Worm (Caenorhabditis elegans) whole organism, early embryonic: Measurements from ENCODE around the gene tni-3.

Experiments
- B0310.2 ChIP-seq: sonication (generic microtip); optimal IDR thresholded peaks from 2 replicates; lab custom pipeline; 2016; ENCODE audit warnings: mild to moderate bottlenecking, missing genetic modification characterization, missing compliant biosample characterization
- F13C5.2 ChIP-seq: sonication (generic microtip); optimal IDR thresholded peaks from 2 replicates; lab custom pipeline; 2017; ENCODE audit warnings: mild to moderate bottlenecking, missing genetic modification characterization, inconsistent platforms, missing compliant biosample characterization
- aly-1 ChIP-seq: sonication (generic microtip); optimal IDR thresholded peaks from 2 replicates; lab custom pipeline; 2016; ENCODE audit warnings: missing genetic modification characterization, missing compliant biosample characterization
- ama-1 ChIP-seq: fragments of 150-350 bp; optimal IDR thresholded peaks from 2 replicates; lab custom pipeline; 2014
- ceh-13 ChIP-seq: fragments of 200-800 bp; sonication (Bioruptor generic); optimal IDR thresholded peaks from 2 replicates; lab custom pipeline; 2018; ENCODE audit warnings: mild to moderate bottlenecking, missing genetic modification characterization, missing compliant biosample characterization
- ceh-36 ChIP-seq: sonication (generic microtip); optimal IDR thresholded peaks from 2 replicates; lab custom pipeline; 2016; ENCODE audit warnings: missing genetic modification characterization, inconsistent platforms, missing compliant biosample characterization
- ets-7 ChIP-seq: sonication (generic microtip); optimal IDR thresholded peaks from 2 replicates; lab custom pipeline; 2016; ENCODE audit warnings: missing genotype, missing genetic modification characterization, missing compliant biosample characterization
- flt-1 ChIP-seq: fragments of 200-800 bp; sonication (Bioruptor generic); IDR thresholded peaks from 2 replicates; pipeline ENCODE4 v1.3.6; 2022; ENCODE audit warnings: missing genetic modification characterization, missing compliant biosample characterization
- hmbx-1 ChIP-seq: sonication (generic microtip); optimal IDR thresholded peaks from 2 replicates; lab custom pipeline; 2016; ENCODE audit warnings: mild to moderate bottlenecking, missing genetic modification characterization, missing compliant biosample characterization
- hmg-4 ChIP-seq: fragments of 200-800 bp; sonication (Bioruptor generic); optimal IDR thresholded peaks from 2 replicates; lab custom pipeline; 2018; ENCODE audit warnings: mild to moderate bottlenecking, missing genetic modification characterization, missing compliant biosample characterization
- hnd-1 ChIP-seq: sonication (generic microtip); optimal IDR thresholded peaks from 2 replicates; lab custom pipeline; 2016; ENCODE audit warnings: missing genetic modification characterization, missing compliant biosample characterization
- pes-1 ChIP-seq: fragments of 200-800 bp; sonication (Bioruptor generic); IDR thresholded peaks from 2 replicates; pipeline ENCODE4 v1.3.6; 2022; ENCODE audit warnings: missing genetic modification reagents, missing genetic modification characterization, missing compliant biosample characterization
- scrt-1 ChIP-seq: fragments of 200-800 bp; sonication (Bioruptor generic); IDR thresholded peaks from 2 replicates; pipeline ENCODE4 v1.3.6; 2022; ENCODE audit warnings: missing genetic modification characterization, missing compliant biosample characterization
- sea-1 ChIP-seq: fragments of 200-800 bp; sonication (Bioruptor generic); conservative IDR thresholded peaks from 2 replicates; pipeline ENCODE4 v1.3.6; 2022; ENCODE audit warnings: missing genetic modification characterization, missing compliant biosample characterization
- tbx-11 ChIP-seq: fragments of 200-800 bp; sonication (Bioruptor generic); IDR thresholded peaks from 2 replicates; pipeline ENCODE4 v1.3.6; 2022; ENCODE audit warnings: missing genetic modification characterization, missing compliant biosample characterization
- tbx-37 ChIP-seq: fragments of 200-800 bp; sonication (Bioruptor generic); conservative IDR thresholded peaks from 2 replicates; pipeline ENCODE4 v1.3.6; 2022; ENCODE audit warnings: missing genetic modification reagents, missing genetic modification characterization, missing compliant biosample characterization
- tra-4 ChIP-seq: sonication (generic microtip); optimal IDR thresholded peaks from 2 replicates; lab custom pipeline; 2017; ENCODE audit warnings: missing genetic modification characterization, missing compliant biosample characterization

Gene tni-3

DNA sequence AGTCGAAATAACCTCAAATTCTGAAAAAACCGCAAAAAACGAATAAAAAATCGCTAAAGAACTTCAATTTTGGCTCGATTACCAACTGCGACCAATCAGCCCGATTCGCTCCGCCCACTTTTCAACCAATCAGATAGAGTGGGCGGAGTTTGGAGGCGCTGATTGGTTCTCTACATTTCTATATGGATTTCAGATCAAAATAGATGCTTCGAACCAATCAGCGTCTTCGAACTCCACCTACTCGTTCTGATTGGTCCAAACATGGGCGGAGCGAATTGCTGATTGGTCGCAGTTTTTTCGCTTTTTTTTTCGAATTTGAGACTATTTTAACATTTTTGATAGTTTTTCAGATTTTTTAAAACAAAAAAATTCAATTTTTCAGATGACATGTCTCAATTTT is 26.8 kb downstream of the tni-3 start:
- TF ChIP-seq tra-4 (tag; lab: Kevin White, UChicago) (no peak), aly-1 (tag; lab: Kevin White, UChicago) (no peak), hnd-1 (no peak), ceh-36 (tag; lab: Kevin White, UChicago) (no peak), tbx-11 (GFP tag; lab: Robert Waterston, UW) (no peak), tbx-37 (GFP tag; lab: Robert Waterston, UW) (no peak), ama-1 (lab: Kevin White, UChicago) (no peak)

DNA sequence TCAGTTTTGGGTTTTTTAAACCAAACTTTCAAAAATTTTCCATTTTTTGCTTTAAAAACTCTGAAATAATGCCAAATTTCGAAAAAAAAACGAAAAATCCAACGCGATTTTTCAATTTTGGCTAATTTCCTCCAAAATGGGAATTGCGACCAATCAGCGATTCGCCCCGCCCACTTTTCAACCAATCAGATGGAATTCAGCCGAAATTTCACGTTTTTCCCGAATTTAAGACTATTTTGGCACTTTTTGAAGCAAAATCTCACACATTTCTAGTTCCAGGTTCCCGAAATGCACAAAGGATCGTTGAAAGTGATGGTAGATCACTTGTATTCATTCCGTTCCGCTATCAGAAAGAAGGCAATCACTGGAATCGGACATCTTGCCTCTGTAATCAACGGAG is 30.1 kb downstream of the tni-3 start:
- no peak for TF ChIP-seq aly-1 (tag; lab: Kevin White, UChicago)
- no peak for TF ChIP-seq F13C5.2 (tag; lab: Kevin White, UChicago)
- no peak for TF ChIP-seq B0310.2
- TF ChIP-seq ceh-13 (GFP tag; lab: Kevin White, UChicago), result no peak
- TF ChIP-seq ama-1 (lab: Kevin White, UChicago), result no peak

DNA sequence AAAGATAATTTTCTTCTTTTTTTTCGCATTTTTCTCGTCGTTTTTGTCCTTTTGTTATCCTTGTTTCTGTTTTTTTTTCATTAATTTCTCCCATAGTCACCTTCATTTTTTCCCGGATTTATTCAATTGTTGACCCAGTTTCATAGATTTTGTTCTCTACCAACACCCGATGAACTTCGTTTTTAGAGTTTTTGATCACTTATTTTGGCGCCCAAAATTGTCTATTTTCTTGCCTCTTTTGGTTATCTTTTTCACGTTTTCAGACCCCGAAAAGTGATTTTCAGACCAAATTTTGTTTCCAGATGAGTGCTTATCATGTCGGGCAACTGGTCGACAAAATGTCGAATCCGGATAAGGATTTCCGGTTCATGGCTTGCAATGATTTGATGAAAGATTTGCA is 32.4 kb downstream of the tni-3 start, which contains the start of gene cand-1:
cand-1 (plus strand) TSS at position 301 of the 400 bp plus-strand sequence.
- TF ChIP-seq F13C5.2 (tag; lab: Kevin White, UChicago), result no peak
- TF ChIP-seq ceh-13 (GFP tag; lab: Kevin White, UChicago), result no peak
- no peak for TF ChIP-seq sea-1 (GFP tag; lab: Robert Waterston, UW)
- no peak for TF ChIP-seq ceh-36 (tag; lab: Kevin White, UChicago)
- no peak for TF ChIP-seq hnd-1
- no peak for TF ChIP-seq tra-4 (tag; lab: Kevin White, UChicago)
- TF ChIP-seq scrt-1 (GFP tag; lab: Robert Waterston, UW), result no peak
- TF ChIP-seq hmg-4 (GFP tag; lab: Kevin White, UChicago), result no peak
- TF ChIP-seq tbx-37 (GFP tag; lab: Robert Waterston, UW), result no peak

- no peak for TF ChIP-seq F13C5.2 (tag; lab: Kevin White, UChicago)
- no peak for TF ChIP-seq hmbx-1 (tag; lab: Kevin White, UChicago)
- TF ChIP-seq scrt-1 (GFP tag; lab: Robert Waterston, UW), result no peak
- TF ChIP-seq hnd-1, result no peak
- no peak for TF ChIP-seq ceh-36 (tag; lab: Kevin White, UChicago)
- no peak for TF ChIP-seq pes-1
- no peak for TF ChIP-seq sea-1 (GFP tag; lab: Robert Waterston, UW)
- no peak for TF ChIP-seq aly-1 (tag; lab: Kevin White, UChicago)
- no peak for TF ChIP-seq tbx-11 (GFP tag; lab: Robert Waterston, UW)
Observed at ce11 chrV:16800484-16800883, 34.4 kb downstream of the tni-3 start.

- no peak for TF ChIP-seq hmg-4 (GFP tag; lab: Kevin White, UChicago)
- TF ChIP-seq flt-1 (GFP tag; lab: Robert Waterston, UW), result 0 out of 2 replicates have a peak, but pooled peaks have one; percentile 18
Observed at ce11 chrV:16794828-16795354, 40.0 kb downstream of the tni-3 start, which contains the start of the genes ctps-1 and pus-1. TSS of gene ctps-1 (plus strand) at chrV:16794878. TSS of gene pus-1 (minus strand) at chrV:16794952.

ce11 chrV:16794079-16794478 is 40.8 kb downstream of the tni-3 start:
- TF ChIP-seq ets-7 (tag; lab: Kevin White, UChicago) (no peak), hnd-1 (no peak), tbx-11 (GFP tag; lab: Robert Waterston, UW) (no peak), hmbx-1 (tag; lab: Kevin White, UChicago) (no peak), flt-1 (GFP tag; lab: Robert Waterston, UW) (no peak), ceh-36 (tag; lab: Kevin White, UChicago) (no peak), scrt-1 (GFP tag; lab: Robert Waterston, UW) (no peak), pes-1 (no peak)

ce11 chrV:16793312-16793711 is 41.6 kb downstream of the tni-3 start:
- TF ChIP-seq F13C5.2 (tag; lab: Kevin White, UChicago) (no peak), tbx-37 (GFP tag; lab: Robert Waterston, UW) (no peak), flt-1 (GFP tag; lab: Robert Waterston, UW) (no peak)

ce11 chrV:16792717-16793116 is 42.2 kb downstream of the tni-3 start:
- TF ChIP-seq scrt-1 (GFP tag; lab: Robert Waterston, UW) (no peak), ets-7 (tag; lab: Kevin White, UChicago) (no peak), B0310.2 (no peak), tbx-11 (GFP tag; lab: Robert Waterston, UW) (no peak), tbx-37 (GFP tag; lab: Robert Waterston, UW) (no peak), ama-1 (lab: Kevin White, UChicago) (no peak), aly-1 (tag; lab: Kevin White, UChicago) (no peak)

DNA sequence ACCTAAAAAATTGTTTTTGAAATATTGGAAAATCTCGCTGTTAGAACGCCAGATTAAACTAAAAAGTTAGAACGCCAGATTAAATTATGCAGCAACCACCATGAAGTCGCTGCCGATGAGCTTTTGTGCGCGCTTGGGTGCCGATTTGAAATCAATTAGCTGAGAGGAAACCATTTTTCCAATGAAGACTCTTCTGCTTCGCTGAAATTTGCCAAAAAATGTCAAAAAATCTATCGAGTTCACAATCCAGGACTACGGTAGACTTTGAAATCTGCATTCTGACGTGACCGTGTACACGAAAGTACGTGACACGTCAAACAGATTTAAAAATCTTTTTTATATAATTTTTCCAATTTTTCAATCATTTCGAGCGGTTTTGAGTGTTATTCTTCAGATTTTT is 46.0 kb downstream of the tni-3 start, which contains the start of gene immt-2:
immt-2 (plus strand) TSS at position 301 of the 400 bp plus-strand sequence.
- TF ChIP-seq sea-1 (GFP tag; lab: Robert Waterston, UW), result no peak
- TF ChIP-seq aly-1 (tag; lab: Kevin White, UChicago), result no peak
